Worm (Caenorhabditis elegans): Measurements from ENCODE around the gene Y69A2AL.2.
A peak's percentile ranks its signal among the peaks of the same experiment; 100 is the strongest.

Gene Y69A2AL.2

ce11 chrIV:2481955-2482354, at the start of gene Y69A2AL.2:
TSS of gene Y69A2AL.2 (plus strand) at chrIV:2482255.
- TF ChIP-seq nhr-11 (tag; optimal IDR thresholded peaks at IDR 0.05) (no peak), dpl-1 (GFP tag; optimal IDR thresholded peaks at IDR 0.05) (no peak), aha-1 (tag; optimal IDR thresholded peaks at IDR 0.05) (no peak)

ce11 chrIV:2432693-2433092, 49.4 kb upstream of the Y69A2AL.2 start, which contains the start of gene C45G7.4:
TSS of gene C45G7.4 (plus strand) at chrIV:2432993.
- TF ChIP-seq pag-3 (tag; optimal IDR thresholded peaks at IDR 0.05; ENCODE audit: borderline replicate concordance, insufficient read depth) (no peak), rnt-1 (tag; optimal IDR thresholded peaks at IDR 0.05) (no peak), swsn-7 (tag; optimal IDR thresholded peaks at IDR 0.05) (no peak), sup-37 (GFP tag; optimal IDR thresholded peaks at IDR 0.05) (no peak), dsc-1 (tag; optimal IDR thresholded peaks at IDR 0.05) (no peak), pqm-1 (tag; optimal IDR thresholded peaks at IDR 0.05) (no peak), nhr-90 (tag; optimal IDR thresholded peaks at IDR 0.05; ENCODE audit: poor library complexity) (no peak), lin-39 (tag; optimal IDR thresholded peaks at IDR 0.05) (no peak), unc-130 (tag; optimal IDR thresholded peaks at IDR 0.05) (no peak), vab-15 (tag; optimal IDR thresholded peaks at IDR 0.05) (no peak), mab-9 (GFP tag; IDR thresholded peaks at IDR 0.05) (no peak)

ce11 chrIV:2434366-2434765, 47.7 kb upstream of the Y69A2AL.2 start:
- TF ChIP-seq ces-1 (GFP tag; optimal IDR thresholded peaks at IDR 0.05) (no peak), vab-15 (tag; optimal IDR thresholded peaks at IDR 0.05) (no peak), mef-2 (tag; optimal IDR thresholded peaks at IDR 0.05) (no peak), nhr-90 (tag; optimal IDR thresholded peaks at IDR 0.05; ENCODE audit: poor library complexity) (no peak), hlh-4 (tag; optimal IDR thresholded peaks at IDR 0.05) (no peak), xbp-1 (tag; optimal IDR thresholded peaks at IDR 0.05) (no peak), rnt-1 (tag; optimal IDR thresholded peaks at IDR 0.05) (no peak), aly-2 (tag; optimal IDR thresholded peaks at IDR 0.05) (no peak), ceh-82 (tag; optimal IDR thresholded peaks at IDR 0.05) (no peak), sox-4 (tag; optimal IDR thresholded peaks at IDR 0.05) (no peak), mab-9 (GFP tag; IDR thresholded peaks at IDR 0.05) (no peak), fkh-4 (tag; optimal IDR thresholded peaks at IDR 0.05; ENCODE audit: borderline replicate concordance) (no peak), skn-1 (tag; optimal IDR thresholded peaks at IDR 0.05) (no peak), sup-37 (GFP tag; optimal IDR thresholded peaks at IDR 0.05) (no peak)

- TF ChIP-seq egl-13 (tag; optimal IDR thresholded peaks at IDR 0.05) (no peak), nhr-19 (GFP tag; conservative IDR thresholded peaks at IDR 0.05) (no peak), grh-1 (GFP tag; IDR thresholded peaks at IDR 0.05) (no peak), blmp-1 (tag; optimal IDR thresholded peaks at IDR 0.05) (no peak), tbx-2 (tag; optimal IDR thresholded peaks at IDR 0.05) (no peak), nhr-237 (tag; optimal IDR thresholded peaks at IDR 0.05) (no peak), nhr-20 (tag; optimal IDR thresholded peaks at IDR 0.05) (no peak), efl-1 (optimal IDR thresholded peaks at IDR 0.05) (no peak), efl-1 (GFP tag; optimal IDR thresholded peaks at IDR 0.05 in 1 of 2) (no peak), Y116A8C.19 (tag; optimal IDR thresholded peaks at IDR 0.05; ENCODE audit: borderline replicate concordance) (no peak), pqm-1 (tag; optimal IDR thresholded peaks at IDR 0.05) (no peak), nhr-76 (tag; optimal IDR thresholded peaks at IDR 0.05) (no peak)
Observed at ce11 chrIV:2451233-2451632, 30.8 kb upstream of the Y69A2AL.2 start, which contains the start of gene C45G7.13. TSS of gene C45G7.13 (minus strand) at chrIV:2451333.

ce11 chrIV:2451655-2452054, 30.4 kb upstream of the Y69A2AL.2 start:
- TF ChIP-seq efl-1 (optimal IDR thresholded peaks at IDR 0.05) (no peak), efl-1 (GFP tag; optimal IDR thresholded peaks at IDR 0.05 in 1 of 2) (peak in 1 of 2 experiments; percentile 33), lin-13 (GFP tag; optimal IDR thresholded peaks at IDR 0.05) (no peak)

All from whole organism, L1 larva.